ENCODE assay signal across 7 fruit fly cellular contexts in the genomic region with DNA sequence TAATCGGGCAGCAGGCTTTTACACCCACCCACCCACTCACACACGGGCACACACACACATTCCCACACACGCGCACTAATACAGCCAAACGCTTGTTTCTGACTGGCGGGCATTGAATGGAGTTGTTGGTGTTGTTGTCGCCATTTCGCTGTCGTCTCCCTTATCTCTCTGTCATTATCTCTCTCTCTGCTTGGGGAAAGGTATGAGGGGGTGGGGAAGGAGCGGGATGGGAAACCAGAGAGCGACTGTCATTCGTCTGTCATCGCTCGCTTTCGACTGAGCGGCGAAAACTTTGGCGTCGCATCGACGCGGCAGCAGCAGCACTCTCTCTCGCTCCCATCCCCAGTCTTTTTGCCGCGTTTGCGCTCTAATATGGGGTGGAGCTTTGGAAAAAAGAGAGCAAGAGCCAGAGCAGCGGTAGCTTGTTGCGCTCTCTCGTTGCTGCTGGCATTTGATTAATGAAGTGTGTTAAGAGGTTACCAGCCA.
TF ChIP-seq lines count a peak whose summit lies in the region.

No protein-coding gene starts in this region.

- no peak for TF ChIP-seq CTCF in whole organism, embryonic (GFP tag; optimal IDR thresholded peaks at IDR 0.05; lab: Kevin White, UChicago)

TF ChIP-seq in Kc167, 6 proteins besides CTCF, POLR2A, EP300 and RAD21:
- TF ChIP-seq psq (optimal IDR thresholded peaks at IDR 0.05; lab: Kevin White, UChicago) = no peak
- TF ChIP-seq insv (optimal IDR thresholded peaks at IDR 0.05; lab: Kevin White, UChicago) = peak; percentile 67
- TF ChIP-seq Sin3A (optimal IDR thresholded peaks at IDR 0.05; lab: Kevin White, UChicago) = no peak
- TF ChIP-seq h (optimal IDR thresholded peaks at IDR 0.05; lab: Kevin White, UChicago) = no peak

TF ChIP-seq in whole organism, 6 proteins besides CTCF, POLR2A, EP300 and RAD21:
- TF ChIP-seq CG8478 (optimal IDR thresholded peaks at IDR 0.05; lab: Kevin White, UChicago) = no peak
- TF ChIP-seq Dll (optimal IDR thresholded peaks at IDR 0.05; lab: Kevin White, UChicago) = peak; percentile 87

TF ChIP-seq in whole organism, adult, 20 proteins besides CTCF, POLR2A, EP300 and RAD21:
- TF ChIP-seq pad (GFP tag; optimal IDR thresholded peaks at IDR 0.05; lab: Kevin White, UChicago) (peak; percentile 55), bab1 (GFP tag; optimal IDR thresholded peaks at IDR 0.05; lab: Kevin White, UChicago) (no peak)

TF ChIP-seq in whole organism, embryonic, 481 proteins besides CTCF, POLR2A, EP300 and RAD21 (continues in another document):
- TF ChIP-seq Nf-YC (tag; optimal IDR thresholded peaks at IDR 0.05; lab: Kevin White, UChicago) (peak; percentile 99), CG3281 (GFP tag; optimal IDR thresholded peaks at IDR 0.05; lab: Kevin White, UChicago) (no peak), Pdp1 (GFP tag; optimal IDR thresholded peaks at IDR 0.05; lab: Kevin White, UChicago) (peak in 1 of 2 experiments; percentile 34), ci (GFP tag; IDR thresholded peaks at IDR 0.05; lab: Robert Waterston, UW) (no peak), CG34224 (GFP tag; IDR thresholded peaks at IDR 0.05; lab: Robert Waterston, UW; ENCODE audit: partially characterized antibody) (peak; percentile 40; the same call in 2 of the 3 replicates), Nf-YA (GFP tag; IDR thresholded peaks at IDR 0.05; lab: Robert Waterston, UW) (peak; percentile 83), zen2 (GFP tag; IDR thresholded peaks at IDR 0.05; lab: Robert Waterston, UW; ENCODE audit: partially characterized antibody) (0 out of 3 replicates have a peak, but pooled peaks have one; percentile 14), kah (GFP tag; optimal IDR thresholded peaks at IDR 0.05; lab: Kevin White, UChicago) (no peak), sr (GFP tag; IDR thresholded peaks at IDR 0.05; lab: Robert Waterston, UW) (peak; percentile 67; the same call in 2 of the 3 replicates), dati (GFP tag; IDR thresholded peaks at IDR 0.05; lab: Robert Waterston, UW) (no peak), pb (GFP tag; optimal IDR thresholded peaks at IDR 0.05; lab: Kevin White, UChicago) (no peak), grn (GFP tag; optimal IDR thresholded peaks at IDR 0.05; lab: Kevin White, UChicago) (peak; percentile 91), exex (tag; optimal IDR thresholded peaks at IDR 0.05; lab: Kevin White, UChicago) (peak; percentile 13), GATAe (GFP tag; conservative IDR thresholded peaks at IDR 0.05; lab: Robert Waterston, UW) (peak; percentile 73), CG11696 (GFP tag; IDR thresholded peaks at IDR 0.05; lab: Robert Waterston, UW) (no peak), sug (tag; optimal IDR thresholded peaks at IDR 0.05; lab: Kevin White, UChicago) (peak; percentile 35), CoRest (tag; optimal IDR thresholded peaks at IDR 0.05; lab: Kevin White, UChicago) (peak; percentile 6), ham (GFP tag; IDR thresholded peaks at IDR 0.05; lab: Robert Waterston, UW) (peak; percentile 45; the same call in 1 of the 2 replicates)

TF ChIP-seq in whole organism, prepupa, 60 proteins besides CTCF, POLR2A, EP300 and RAD21:
- TF ChIP-seq achi (GFP tag; optimal IDR thresholded peaks at IDR 0.05; lab: Kevin White, UChicago) = peak; percentile 43
- peak; percentile 67 for TF ChIP-seq vri (GFP tag; optimal IDR thresholded peaks at IDR 0.05; lab: Kevin White, UChicago)
- no peak for TF ChIP-seq Hr4 (GFP tag; optimal IDR thresholded peaks at IDR 0.05; lab: Kevin White, UChicago)
- peak; percentile 2 for TF ChIP-seq Lpt (GFP tag; optimal IDR thresholded peaks at IDR 0.05; lab: Kevin White, UChicago)
- no peak for TF ChIP-seq CG10631 (GFP tag; optimal IDR thresholded peaks at IDR 0.05; lab: Kevin White, UChicago)
- no peak for TF ChIP-seq Hr38 (GFP tag; optimal IDR thresholded peaks at IDR 0.05; lab: Kevin White, UChicago)
- TF ChIP-seq CG3032 (tag; optimal IDR thresholded peaks at IDR 0.05; lab: Kevin White, UChicago) = no peak
- TF ChIP-seq CG15336 (GFP tag; IDR thresholded peaks at IDR 0.05; lab: Robert Waterston, UW) = 0 out of 2 replicates have a peak, but pooled peaks have one; percentile 11
- peak; percentile 14 for TF ChIP-seq Sox14 (GFP tag; optimal IDR thresholded peaks at IDR 0.05; lab: Kevin White, UChicago)
- TF ChIP-seq eg (GFP tag; IDR thresholded peaks at IDR 0.05; lab: Robert Waterston, UW) = peak; percentile 16; the same call in 1 of the 3 replicates

TF ChIP-seq in whole organism, pupa, 21 proteins besides CTCF, POLR2A, EP300 and RAD21:
- TF ChIP-seq Pif1A (GFP tag; optimal IDR thresholded peaks at IDR 0.05; lab: Kevin White, UChicago) (no peak), CG34367 (tag; optimal IDR thresholded peaks at IDR 0.05; lab: Kevin White, UChicago) (no peak), CG17806 (tag; optimal IDR thresholded peaks at IDR 0.05; lab: Kevin White, UChicago) (no peak), CG10348 (GFP tag; IDR thresholded peaks at IDR 0.05; lab: Robert Waterston, UW) (no peak), CG32121 (GFP tag; IDR thresholded peaks at IDR 0.05; lab: Robert Waterston, UW) (no peak), gl (tag; optimal IDR thresholded peaks at IDR 0.05; lab: Kevin White, UChicago) (no peak), fd96Ca (GFP tag; IDR thresholded peaks at IDR 0.05; lab: Robert Waterston, UW) (peak; percentile 32; the same call in 1 of the 3 replicates), CG4496 (GFP tag; IDR thresholded peaks at IDR 0.05; lab: Robert Waterston, UW) (0 out of 3 replicates have a peak, but pooled peaks have one; percentile 26)

TF ChIP-seq in whole organism, wandering third instar larva, 38 proteins besides CTCF, POLR2A, EP300 and RAD21:
- no peak for TF ChIP-seq jim (GFP tag; optimal IDR thresholded peaks at IDR 0.05; lab: Kevin White, UChicago)
- TF ChIP-seq Hr83 (GFP tag; optimal IDR thresholded peaks at IDR 0.05; lab: Kevin White, UChicago; ENCODE audit: poor library complexity, severe bottlenecking) = peak; percentile 32
- TF ChIP-seq dl (GFP tag; optimal IDR thresholded peaks at IDR 0.05; lab: Kevin White, UChicago; ENCODE audit: insufficient read depth in 1 of 2, partially characterized antibody in 2 of 2) = peak; percentile 60 to 71
- TF ChIP-seq h (GFP tag; optimal IDR thresholded peaks at IDR 0.05; lab: Kevin White, UChicago) = peak; percentile 26
- TF ChIP-seq Dif (GFP tag; optimal IDR thresholded peaks at IDR 0.05; lab: Kevin White, UChicago; ENCODE audit: partially characterized antibody) = peak; percentile 56
- peak; percentile 76 for TF ChIP-seq Vsx2 (GFP tag; optimal IDR thresholded peaks at IDR 0.05; lab: Kevin White, UChicago; ENCODE audit: partially characterized antibody)
- TF ChIP-seq Mio (GFP tag; optimal IDR thresholded peaks at IDR 0.05; lab: Kevin White, UChicago) = no peak
- TF ChIP-seq dsf (GFP tag; optimal IDR thresholded peaks at IDR 0.05; lab: Kevin White, UChicago; ENCODE audit: borderline replicate concordance) = no peak
- TF ChIP-seq OdsH (GFP tag; optimal IDR thresholded peaks at IDR 0.05; lab: Kevin White, UChicago) = no peak
- no peak for TF ChIP-seq fru (GFP tag; optimal IDR thresholded peaks at IDR 0.05; lab: Kevin White, UChicago)
TF ChIP-seq in whole organism, wandering third instar larva: peak in this region for 5.
